Fruit fly (Drosophila melanogaster): ENCODE results near the gene CG4452.

CG4452 gene

DNA sequence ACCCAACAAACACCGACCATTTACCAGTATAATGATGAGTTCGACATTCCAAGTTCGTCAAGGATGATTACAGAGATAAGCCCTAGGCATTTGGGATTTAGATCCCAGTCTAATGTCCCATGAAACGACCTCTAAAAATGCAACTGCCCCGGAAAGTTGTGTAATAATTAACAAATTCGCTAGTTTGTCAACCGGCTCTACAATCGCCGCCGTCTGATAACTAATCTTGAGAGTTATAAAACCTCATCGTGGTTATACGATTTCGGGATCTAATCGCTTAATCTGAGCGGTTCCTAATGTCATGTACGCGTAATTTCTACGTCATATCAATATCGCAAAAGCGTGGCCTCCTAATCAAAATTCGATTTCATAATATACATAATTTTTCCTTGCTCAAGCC lies 11.6 kb upstream of the CG4452 start:
- TF ChIP-seq ttk (optimal IDR thresholded peaks at IDR 0.05) (no peak), Sin3A (optimal IDR thresholded peaks at IDR 0.05) (no peak)

DNA sequence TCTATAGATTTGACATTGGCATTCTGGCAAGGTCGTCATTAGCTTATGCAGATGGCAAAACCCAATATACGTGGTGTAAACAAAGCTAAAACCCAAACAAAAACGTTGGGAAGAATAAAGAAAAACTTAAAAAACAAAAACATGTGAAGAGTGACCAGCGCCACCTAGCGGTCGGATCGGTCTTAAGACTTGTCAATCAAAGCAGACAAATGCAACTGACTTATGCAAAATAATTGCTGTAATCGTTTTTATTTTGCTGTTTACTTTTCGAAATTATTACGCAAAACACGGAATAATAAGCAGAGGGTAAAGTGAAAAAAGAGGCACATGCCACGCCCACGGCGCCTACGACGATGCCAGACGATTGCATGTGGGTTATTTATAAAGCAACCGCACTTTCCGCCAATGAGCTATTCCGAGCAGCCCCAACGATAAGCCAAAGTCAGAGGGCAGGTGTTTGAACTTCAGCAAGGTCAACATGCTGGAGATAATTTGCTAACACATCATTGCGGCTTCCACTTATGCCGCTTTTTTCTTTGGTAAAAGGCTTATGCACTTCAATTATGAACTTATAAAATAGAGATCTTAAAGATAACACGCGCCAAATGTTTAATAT lies 10.9 kb upstream of the CG4452 start:
- TF ChIP-seq Myc (optimal IDR thresholded peaks at IDR 0.05) (no peak), ttk (optimal IDR thresholded peaks at IDR 0.05) (no peak), insv (optimal IDR thresholded peaks at IDR 0.05) (no peak), h (optimal IDR thresholded peaks at IDR 0.05) (no peak), Sin3A (optimal IDR thresholded peaks at IDR 0.05) (no peak), psq (optimal IDR thresholded peaks at IDR 0.05) (no peak)

DNA sequence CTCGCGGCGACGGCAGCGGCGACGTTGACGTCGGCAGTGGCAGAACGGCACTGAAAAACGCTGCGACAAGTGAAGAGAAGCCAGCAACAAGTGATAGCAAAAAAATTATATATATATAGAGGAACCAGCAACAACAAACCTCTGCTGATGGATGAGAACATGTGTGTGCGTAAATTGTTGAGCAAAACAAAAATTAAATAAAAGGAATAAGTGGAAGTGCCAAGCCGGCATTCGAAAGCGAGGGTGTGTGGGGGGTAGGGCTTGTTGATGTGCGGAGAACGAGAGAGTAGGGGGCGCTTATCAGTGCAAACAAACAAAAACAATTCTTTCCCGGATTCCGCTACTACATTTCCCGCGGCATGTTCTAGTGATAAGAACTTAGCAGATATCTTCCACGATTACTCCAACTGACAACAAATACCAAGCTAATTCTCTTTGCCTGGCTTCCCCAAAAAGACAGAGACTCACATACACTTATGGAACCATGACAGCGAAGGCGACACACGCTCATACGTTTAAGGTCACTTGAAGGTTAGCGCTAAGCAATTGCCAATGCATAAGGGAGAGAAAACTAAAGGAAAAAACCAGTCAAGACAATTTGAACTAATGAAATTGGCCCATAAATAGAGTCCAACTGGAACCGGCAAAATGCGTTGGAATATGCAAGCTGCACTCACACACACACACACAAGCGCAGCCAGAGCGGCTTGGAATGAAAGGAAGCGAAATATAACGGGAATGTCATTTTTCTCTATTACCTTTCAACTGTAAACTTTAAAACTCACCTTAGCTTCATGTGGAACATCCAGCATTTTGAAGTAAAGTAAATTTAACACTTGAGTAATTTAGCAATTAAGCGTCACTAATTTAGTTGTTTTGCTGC lies 9.1 kb upstream of the CG4452 start:
- TF ChIP-seq h (optimal IDR thresholded peaks at IDR 0.05) (no peak), Myc (optimal IDR thresholded peaks at IDR 0.05) (no peak), insv (optimal IDR thresholded peaks at IDR 0.05) (no peak)

DNA sequence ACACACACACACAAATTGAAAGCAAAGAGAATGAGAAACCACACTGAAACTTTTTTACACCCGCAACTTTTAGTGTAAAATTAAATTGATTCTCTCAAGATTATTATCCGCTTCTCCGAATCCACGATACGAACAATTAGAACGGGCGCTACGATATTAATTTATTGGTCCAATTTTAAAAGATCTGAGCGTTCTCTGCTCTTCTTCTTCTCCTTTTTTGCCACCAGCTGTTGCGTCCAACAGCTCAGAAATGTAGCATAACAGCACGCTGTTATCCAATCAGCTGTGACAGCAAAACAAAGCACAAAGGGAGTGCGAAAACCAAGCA lies 8.5 kb upstream of the CG4452 start, which contains the start of the genes UGP and Svip:
UGP (minus strand) TSS at position 223 of the 328 bp plus-strand sequence.
Svip (plus strand) TSS at position 287 of the 328 bp plus-strand sequence.
- no peak for TF ChIP-seq Sin3A (optimal IDR thresholded peaks at IDR 0.05)

DNA sequence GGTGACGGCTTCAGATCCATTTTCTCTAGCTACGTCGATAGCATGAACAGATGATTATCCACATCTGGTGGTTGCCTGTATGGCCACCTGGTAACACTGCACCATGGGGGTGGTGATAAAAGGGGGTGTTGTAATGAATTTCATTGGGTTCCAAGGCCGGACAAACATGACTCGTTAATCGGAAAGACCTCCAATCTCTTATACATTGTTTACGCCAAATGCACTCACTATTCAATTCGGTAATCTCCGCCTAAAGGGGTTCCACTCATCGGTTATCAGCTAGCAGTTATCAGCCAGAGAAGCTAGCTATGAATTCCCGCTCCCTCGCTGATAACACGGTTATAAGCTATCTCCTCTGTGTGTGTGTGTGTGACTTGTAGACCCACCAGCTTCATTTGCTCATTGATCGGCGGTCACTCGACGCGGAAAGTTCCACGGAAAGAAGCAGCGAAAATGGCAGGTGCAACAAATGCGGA lies 6.9 kb upstream of the CG4452 start, which contains the start of gene Pdxk:
Pdxk (plus strand) TSS at position 100 of the 476 bp plus-strand sequence.
- no peak for TF ChIP-seq insv (optimal IDR thresholded peaks at IDR 0.05)
- TF ChIP-seq ttk (optimal IDR thresholded peaks at IDR 0.05), result no peak
- no peak for TF ChIP-seq Sin3A (optimal IDR thresholded peaks at IDR 0.05)
- TF ChIP-seq Myc (optimal IDR thresholded peaks at IDR 0.05), result no peak
- TF ChIP-seq h (optimal IDR thresholded peaks at IDR 0.05), result no peak
- no peak for TF ChIP-seq psq (optimal IDR thresholded peaks at IDR 0.05)

DNA sequence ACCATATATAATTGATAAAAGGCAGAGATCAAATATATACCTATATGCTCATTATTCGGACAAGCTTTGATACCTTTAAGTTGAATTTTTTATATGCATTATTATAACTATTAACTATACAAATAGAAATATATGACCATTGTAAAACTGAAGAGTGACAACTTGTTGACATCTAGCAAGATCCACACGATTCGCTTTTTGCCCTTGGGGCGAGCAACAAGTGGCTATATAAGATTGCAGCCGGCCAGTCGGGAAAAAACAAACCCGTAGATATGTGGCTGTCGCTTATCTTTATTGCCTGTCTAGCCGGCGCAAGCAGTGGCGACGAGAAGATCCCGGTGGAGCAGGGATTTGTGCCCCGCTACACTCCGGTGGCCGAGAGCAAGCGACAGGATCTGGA lies 5.3 kb upstream of the CG4452 start, which contains the start of gene CG34456:
CG34456 (plus strand) TSS at position 215 of the 400 bp plus-strand sequence.
- TF ChIP-seq Myc (optimal IDR thresholded peaks at IDR 0.05), result no peak
- TF ChIP-seq Sin3A (optimal IDR thresholded peaks at IDR 0.05), result no peak
- TF ChIP-seq ttk (optimal IDR thresholded peaks at IDR 0.05), result no peak
- TF ChIP-seq insv (optimal IDR thresholded peaks at IDR 0.05), result no peak
- no peak for TF ChIP-seq psq (optimal IDR thresholded peaks at IDR 0.05)
- TF ChIP-seq h (optimal IDR thresholded peaks at IDR 0.05), result no peak

DNA sequence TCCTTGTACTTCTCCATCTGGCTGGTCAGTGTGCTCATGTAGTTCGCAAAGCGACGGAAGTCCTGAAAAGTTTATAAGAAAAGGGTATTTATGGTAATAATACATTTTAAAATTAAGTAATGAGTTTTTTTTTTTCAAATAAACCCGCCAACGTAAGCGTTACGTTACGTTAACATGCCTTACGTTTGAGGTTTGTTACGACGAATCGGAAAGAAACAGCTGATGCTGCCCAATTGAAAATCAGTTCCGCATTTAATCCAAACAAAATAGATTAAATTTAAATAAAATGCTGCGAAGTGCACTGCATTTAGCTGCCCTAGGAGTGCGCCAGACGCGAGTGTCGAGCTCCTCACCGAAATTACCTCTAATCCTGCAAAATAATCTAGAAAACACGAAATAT lies 3.0 kb upstream of the CG4452 start, which contains the start of gene mRRF1:
mRRF1 (plus strand) TSS at position 220 of the 400 bp plus-strand sequence.
- TF ChIP-seq psq (optimal IDR thresholded peaks at IDR 0.05) (no peak), h (optimal IDR thresholded peaks at IDR 0.05) (no peak), insv (optimal IDR thresholded peaks at IDR 0.05) (no peak), Sin3A (optimal IDR thresholded peaks at IDR 0.05) (no peak), ttk (optimal IDR thresholded peaks at IDR 0.05) (no peak), Myc (optimal IDR thresholded peaks at IDR 0.05) (no peak)

DNA sequence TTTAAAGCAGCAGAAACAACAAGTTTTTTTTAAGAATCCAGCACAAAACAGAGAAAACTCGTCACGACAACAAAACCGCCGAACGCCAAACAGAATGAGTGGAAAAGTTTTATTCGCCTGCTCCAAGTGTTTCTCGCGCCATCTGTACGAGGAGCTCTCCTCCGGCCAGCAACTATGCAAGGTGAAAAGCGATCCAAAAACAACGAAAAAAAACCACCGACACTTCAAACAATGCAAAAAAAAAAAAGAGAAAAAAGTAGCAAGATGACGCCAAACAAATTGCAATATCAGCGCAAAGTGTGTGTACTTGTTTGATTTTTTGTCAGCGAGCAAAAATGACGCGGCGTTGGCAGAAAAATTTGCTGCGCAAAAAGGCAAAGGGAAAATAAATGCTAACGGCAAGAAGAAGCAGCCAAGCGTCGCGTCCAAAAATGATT lies 272 bp downstream of the CG4452 start:
- TF ChIP-seq Myc (optimal IDR thresholded peaks at IDR 0.05), result no peak
- TF ChIP-seq psq (optimal IDR thresholded peaks at IDR 0.05), result no peak
- no peak for TF ChIP-seq Sin3A (optimal IDR thresholded peaks at IDR 0.05)
- TF ChIP-seq h (optimal IDR thresholded peaks at IDR 0.05), result no peak
- TF ChIP-seq insv (optimal IDR thresholded peaks at IDR 0.05), result no peak
- TF ChIP-seq ttk (optimal IDR thresholded peaks at IDR 0.05), result no peak

DNA sequence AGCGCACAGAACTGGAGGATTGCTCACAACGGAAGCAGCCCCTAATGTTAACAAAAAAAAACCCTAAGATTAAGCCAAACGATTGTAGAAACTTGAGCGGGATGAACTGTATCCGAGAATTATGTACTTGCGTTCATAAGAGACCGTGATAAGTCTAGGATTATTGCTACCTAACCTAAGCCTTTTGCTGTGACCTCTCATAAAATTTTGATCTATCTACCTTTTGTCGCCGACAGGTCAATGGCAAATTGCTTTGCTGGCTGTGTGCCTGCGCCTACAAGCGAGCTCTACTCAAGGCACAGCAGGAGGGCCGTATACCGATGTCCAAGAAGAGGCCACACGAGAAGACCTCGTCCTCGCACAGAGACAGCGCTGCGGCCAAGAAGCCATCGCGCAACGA lies 1.5 kb downstream of the CG4452 start:
- TF ChIP-seq h (optimal IDR thresholded peaks at IDR 0.05), result no peak
- TF ChIP-seq ttk (optimal IDR thresholded peaks at IDR 0.05), result no peak
- TF ChIP-seq Sin3A (optimal IDR thresholded peaks at IDR 0.05), result no peak
- no peak for TF ChIP-seq Myc (optimal IDR thresholded peaks at IDR 0.05)
- no peak for TF ChIP-seq insv (optimal IDR thresholded peaks at IDR 0.05)

DNA sequence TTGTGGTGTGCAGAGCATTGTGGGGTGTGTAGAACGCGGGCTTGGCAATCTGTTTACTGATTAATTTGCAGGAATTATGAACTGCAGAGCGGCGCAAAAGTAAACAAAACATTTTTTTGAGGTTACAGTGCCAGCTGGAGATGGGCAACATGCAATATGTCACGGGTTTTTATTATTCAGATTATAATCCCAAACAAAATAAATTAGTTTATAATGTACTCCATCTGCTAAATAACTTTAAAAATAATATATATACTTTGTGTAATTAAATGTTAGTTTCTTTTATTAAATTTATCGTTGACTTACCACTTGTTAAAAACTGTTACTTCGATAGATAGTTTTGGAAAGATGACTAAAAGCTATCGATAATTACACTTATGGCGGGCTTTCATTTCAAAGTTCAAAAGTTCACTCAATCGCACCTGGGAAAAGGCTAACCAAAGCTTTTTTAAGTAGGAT lies 3.8 kb downstream of the CG4452 start, which contains the start of gene Fdx1:
Fdx1 (minus strand) TSS at position 332 of the 459 bp plus-strand sequence.
- TF ChIP-seq h (optimal IDR thresholded peaks at IDR 0.05) (no peak), psq (optimal IDR thresholded peaks at IDR 0.05) (no peak), insv (optimal IDR thresholded peaks at IDR 0.05) (no peak), Sin3A (optimal IDR thresholded peaks at IDR 0.05) (no peak), ttk (optimal IDR thresholded peaks at IDR 0.05) (no peak), Myc (optimal IDR thresholded peaks at IDR 0.05) (no peak)

DNA sequence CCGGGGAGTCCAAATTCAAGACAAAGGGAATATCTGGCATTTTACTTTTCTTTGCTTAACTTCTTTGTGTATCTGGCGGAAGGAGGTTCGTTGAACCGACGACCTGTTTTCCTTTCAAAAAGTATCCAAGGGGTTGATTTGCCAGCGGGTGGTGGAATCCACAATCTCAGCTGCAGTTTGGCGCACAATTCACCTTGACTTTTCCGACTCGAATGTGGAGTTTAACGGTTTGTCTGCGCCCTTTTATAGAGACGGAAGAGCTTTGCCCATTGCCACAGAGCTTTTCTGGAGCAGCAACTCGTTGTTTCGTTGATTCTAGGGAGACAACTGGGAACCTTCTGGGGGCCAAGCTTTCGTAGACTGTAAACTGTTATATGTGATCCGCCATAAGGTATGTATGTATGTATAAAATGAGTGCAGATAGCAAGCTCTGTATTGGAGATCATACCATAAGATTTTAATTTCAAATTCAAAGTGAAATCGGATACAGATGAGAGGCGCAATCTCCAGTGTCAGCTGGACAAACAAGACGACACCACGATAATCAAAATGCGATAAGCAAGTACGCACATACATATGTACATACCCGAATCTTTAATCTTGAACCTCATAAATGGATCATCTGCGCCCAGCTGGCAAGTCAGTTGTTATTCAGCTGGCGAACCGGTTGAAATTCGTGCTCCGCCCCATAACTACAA lies 5.2 kb downstream of the CG4452 start, which contains the start of the genes Hsp67Bc, CG4456 and Hsp22:
Hsp67Bc (minus strand) TSS at position 220 of the 698 bp plus-strand sequence.
CG4456 (plus strand) TSS at position 445 of the 698 bp plus-strand sequence.
Hsp22 (plus strand) TSS at position 654 of the 698 bp plus-strand sequence.
- TF ChIP-seq Myc (optimal IDR thresholded peaks at IDR 0.05) (no peak), insv (optimal IDR thresholded peaks at IDR 0.05) (no peak), ttk (optimal IDR thresholded peaks at IDR 0.05) (no peak)

Measured in Kc167 (cell line).